Worm (Caenorhabditis elegans): Measurements from ENCODE around the gene ifa-1.

ce11 chrX:11299642-11300307, 28.8 kb downstream of the ifa-1 start, which contains the start of the genes snrp-40.1 and F08G12.3:
- peak; percentile 37 for TF ChIP-seq him-1 (tag; optimal IDR thresholded peaks at IDR 0.05)
- TF ChIP-seq dao-5 (tag; optimal IDR thresholded peaks at IDR 0.05), result no peak

All from whole organism, L4/young adult.